Worm (Caenorhabditis elegans) whole organism, late embryonic: ENCODE measurements around the gene str-231.
A peak's percentile ranks its signal among the peaks of the same experiment; 100 is the strongest.

Experiments
- F13H6.1 ChIP-seq: sonication (generic microtip); optimal IDR thresholded peaks from 2 replicates; lab custom pipeline; 2016; ENCODE audit warnings: missing genetic modification characterization, missing compliant biosample characterization
- K02D7.2 ChIP-seq: sonication (generic microtip); optimal IDR thresholded peaks from 2 replicates; lab custom pipeline; 2017; ENCODE audit warnings: mild to moderate bottlenecking, missing genetic modification characterization, missing compliant biosample characterization
- T23F11.4 ChIP-seq: fragments of 200-800 bp; sonication (Bioruptor generic); optimal IDR thresholded peaks from 2 replicates; lab custom pipeline; 2018; ENCODE audit warnings: mild to moderate bottlenecking, missing genetic modification characterization, missing compliant biosample characterization
- Y22D7AL.16 ChIP-seq: sonication (generic microtip); optimal IDR thresholded peaks from 2 replicates; lab custom pipeline; 2016; ENCODE audit warnings: missing genetic modification characterization, missing compliant biosample characterization
- ahr-1 ChIP-seq: sonication (generic microtip); optimal IDR thresholded peaks from 2 replicates; lab custom pipeline; 2016; ENCODE audit warnings: missing genetic modification characterization, missing compliant biosample characterization
- ceh-18 ChIP-seq: sonication (generic microtip); optimal IDR thresholded peaks from 2 replicates; lab custom pipeline; 2016; ENCODE audit warnings: missing genetic modification characterization, missing compliant biosample characterization
- ceh-30 ChIP-seq: fragments of 150-350 bp; optimal IDR thresholded peaks from 2 replicates; lab custom pipeline; 2014; ENCODE audit warnings: missing biosample characterization, missing genetic modification characterization
- ceh-31 ChIP-seq: sonication (generic microtip); optimal IDR thresholded peaks from 2 replicates; lab custom pipeline; 2016; ENCODE audit warnings: missing genetic modification characterization, missing compliant biosample characterization
- ceh-45 ChIP-seq: fragments of 200-800 bp; sonication (Bioruptor generic); IDR thresholded peaks from 2 replicates; pipeline ENCODE4 v1.3.6; 2022; ENCODE audit warnings: missing genetic modification reagents, missing genetic modification characterization, missing compliant biosample characterization
- ceh-48 ChIP-seq: sonication (generic microtip); optimal IDR thresholded peaks from 2 replicates; lab custom pipeline; 2016; ENCODE audit warnings: missing genetic modification characterization, inconsistent platforms, missing compliant biosample characterization
- ceh-6 ChIP-seq: fragments of 200-800 bp; sonication (Bioruptor generic); optimal IDR thresholded peaks from 2 replicates; lab custom pipeline; 2018; ENCODE audit warnings: mild to moderate bottlenecking, missing genetic modification characterization, missing compliant biosample characterization
- elt-2 ChIP-seq: sonication (generic microtip); optimal IDR thresholded peaks from 2 replicates; lab custom pipeline; 2016; ENCODE audit warnings: missing genetic modification reagents, missing genetic modification characterization, missing compliant biosample characterization
- elt-4 ChIP-seq: sonication (generic microtip); optimal IDR thresholded peaks from 2 replicates; lab custom pipeline; 2016; ENCODE audit warnings: missing genetic modification characterization, missing compliant biosample characterization
- fax-1 ChIP-seq: sonication (generic microtip); optimal IDR thresholded peaks from 2 replicates; lab custom pipeline; 2016; ENCODE audit warnings: missing genotype, missing genetic modification characterization, missing compliant biosample characterization
- fkh-6 ChIP-seq: sonication (generic microtip); optimal IDR thresholded peaks from 2 replicates; lab custom pipeline; 2016; ENCODE audit warnings: missing genetic modification characterization, missing compliant biosample characterization
- gmeb-2 ChIP-seq: sonication (generic microtip); optimal IDR thresholded peaks from 2 replicates; lab custom pipeline; 2016; ENCODE audit warnings: missing genetic modification characterization, inconsistent platforms, missing compliant biosample characterization
- hlh-6 ChIP-seq: sonication (generic microtip); optimal IDR thresholded peaks from 2 replicates; lab custom pipeline; 2016; ENCODE audit warnings: missing genotype, missing genetic modification characterization, missing compliant biosample characterization
- lim-6 ChIP-seq: sonication (generic microtip); optimal IDR thresholded peaks from 2 replicates; lab custom pipeline; 2016; ENCODE audit warnings: missing genetic modification characterization, missing compliant biosample characterization
- lin-11 ChIP-seq: fragments of 200-800 bp; sonication (Bioruptor generic); optimal IDR thresholded peaks from 2 replicates; lab custom pipeline; 2018; ENCODE audit warnings: mild to moderate bottlenecking, missing genetic modification characterization, missing compliant biosample characterization
- mec-3 ChIP-seq: sonication (generic microtip); optimal IDR thresholded peaks from 2 replicates; lab custom pipeline; 2016; ENCODE audit warnings: borderline replicate concordance, missing genetic modification characterization, missing compliant biosample characterization
- nfya-1 ChIP-seq: sonication (generic microtip); optimal IDR thresholded peaks from 2 replicates; lab custom pipeline; 2017; ENCODE audit warnings: missing genetic modification characterization, mild to moderate bottlenecking, missing compliant biosample characterization, antibody characterized with exemption, moderate library complexity
- odd-2 ChIP-seq: sonication (generic microtip); optimal IDR thresholded peaks from 2 replicates; lab custom pipeline; 2017; ENCODE audit warnings: antibody characterized with exemption, mild to moderate bottlenecking, missing genetic modification characterization, missing compliant biosample characterization
- pat-9 ChIP-seq: fragments of 200-800 bp; sonication (Bioruptor generic); optimal IDR thresholded peaks from 2 replicates; lab custom pipeline; 2018; ENCODE audit warnings: mild to moderate bottlenecking, missing genetic modification characterization, moderate library complexity, missing compliant biosample characterization
- pax-1 ChIP-seq: fragments of 150-350 bp; optimal IDR thresholded peaks from 2 replicates; lab custom pipeline; 2014; ENCODE audit warnings: missing biosample characterization, missing genetic modification characterization
- pha-4 ChIP-seq: fragments of 150-350 bp; optimal IDR thresholded peaks from 2 replicates; lab custom pipeline; 2018; ENCODE audit warnings: missing biosample characterization, missing genetic modification reagents, missing genetic modification characterization
- pqm-1 ChIP-seq: sonication (generic microtip); optimal IDR thresholded peaks from 2 replicates; lab custom pipeline; 2016; ENCODE audit warnings: missing genetic modification characterization, missing compliant biosample characterization
- ref-2 ChIP-seq: sonication (generic microtip); optimal IDR thresholded peaks from 2 replicates; lab custom pipeline; 2016; ENCODE audit warnings: missing genetic modification characterization, missing compliant biosample characterization
- sdc-2 ChIP-seq: sonication (generic microtip); optimal IDR thresholded peaks from 2 replicates; lab custom pipeline; 2016; ENCODE audit warnings: missing genotype, missing genetic modification characterization, missing compliant biosample characterization
- sox-2 ChIP-seq: fragments of 200-800 bp; sonication (Bioruptor generic); IDR thresholded peaks from 2 replicates; pipeline ENCODE4 v1.3.6; 2022; ENCODE audit warnings: missing genetic modification reagents, missing genetic modification characterization, missing compliant biosample characterization
- syd-9 ChIP-seq: sonication (generic microtip); optimal IDR thresholded peaks from 2 replicates; lab custom pipeline; 2016; ENCODE audit warnings: mild to moderate bottlenecking, missing genetic modification characterization, moderate library complexity, missing compliant biosample characterization
- unc-42 ChIP-seq: sonication (generic microtip); optimal IDR thresholded peaks from 2 replicates; lab custom pipeline; 2016; ENCODE audit warnings: missing genotype, missing genetic modification characterization, missing compliant biosample characterization
- unc-55 ChIP-seq: sonication (generic microtip); optimal IDR thresholded peaks from 2 replicates; lab custom pipeline; 2017; ENCODE audit warnings: missing biosample characterization, missing genetic modification reagents, missing genetic modification characterization
- ztf-16 ChIP-seq: sonication (generic microtip); optimal IDR thresholded peaks from 2 replicates; lab custom pipeline; 2017; ENCODE audit warnings: missing genetic modification characterization, missing compliant biosample characterization

The str-231 gene

DNA sequence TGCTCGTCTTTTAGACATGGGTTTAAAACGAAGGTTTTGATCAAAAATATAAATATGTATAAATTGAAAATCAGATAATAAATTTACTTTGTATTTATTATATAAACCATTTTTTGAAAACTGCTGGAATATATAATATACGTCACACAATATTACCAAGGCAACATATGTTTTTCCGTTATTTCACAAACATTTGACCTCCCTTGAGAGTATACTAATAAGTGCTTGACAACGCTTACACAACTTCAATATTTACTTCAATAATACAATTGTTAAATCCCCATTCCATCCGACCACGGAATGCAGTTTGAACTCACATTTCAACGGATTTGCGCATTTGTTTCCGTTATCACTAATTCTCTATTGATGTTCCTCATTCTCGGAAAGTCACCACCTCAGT, 40.1 kb upstream of the str-231 start, which contains the start of gene str-198:
TSS of gene str-198 (plus strand) at position 301 of the 400 bp plus-strand sequence.
- TF ChIP-seq fax-1 (tag; lab: Kevin White, UChicago) = no peak
- no peak for TF ChIP-seq ztf-16 (tag; lab: Kevin White, UChicago)
- no peak for TF ChIP-seq ref-2 (tag; lab: Kevin White, UChicago)

DNA sequence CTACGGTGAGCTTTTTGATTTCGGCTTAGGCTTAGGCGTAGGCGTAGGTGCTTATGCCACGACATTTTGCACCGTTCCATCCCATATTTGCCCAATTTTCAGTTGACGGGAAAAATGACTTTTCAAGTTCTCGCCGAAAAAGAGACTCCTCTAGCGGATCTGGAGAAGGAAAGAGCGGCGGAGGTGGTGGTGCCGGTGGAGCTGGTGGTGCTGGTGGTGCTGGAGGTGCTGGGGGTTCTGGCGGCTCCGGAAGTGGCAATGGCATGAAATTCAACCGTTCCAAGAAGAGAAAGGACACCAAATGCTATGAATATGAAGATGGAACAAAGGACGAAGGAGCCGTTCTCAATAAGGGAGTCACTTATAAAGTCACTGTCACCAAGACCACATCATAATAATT, 39.6 kb upstream of the str-231 start:
- TF ChIP-seq nfya-1 (no peak), ceh-31 (tag; lab: Kevin White, UChicago) (no peak), F13H6.1 (tag; lab: Kevin White, UChicago) (no peak), pax-1 (tag; lab: Kevin White, UChicago) (no peak), lin-11 (tag; lab: Kevin White, UChicago) (no peak), Y22D7AL.16 (tag; lab: Kevin White, UChicago) (no peak)

DNA sequence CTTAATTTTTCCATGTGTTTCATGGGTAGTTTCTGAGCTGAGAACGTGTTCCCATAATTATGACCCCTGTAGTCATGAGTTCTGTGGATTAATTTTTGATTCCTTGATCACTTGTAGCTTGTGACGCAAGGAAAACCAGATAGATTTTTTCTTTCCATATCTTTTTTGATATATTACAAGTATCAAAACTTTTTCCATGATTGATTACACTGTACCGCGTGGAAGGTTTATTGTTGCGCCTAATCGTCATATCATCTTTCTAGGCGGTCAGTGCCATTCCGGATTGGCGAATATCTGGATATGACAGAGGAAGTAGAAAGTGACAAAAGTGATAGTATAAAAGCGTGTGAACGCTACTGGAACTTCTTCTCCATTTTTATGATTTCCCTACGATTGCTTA, 39.2 kb upstream of the str-231 start, which contains the start of gene ZK285.2:
TSS of gene ZK285.2 (plus strand) at position 301 of the 400 bp plus-strand sequence.
- no peak for TF ChIP-seq gmeb-2 (tag; lab: Kevin White, UChicago)
- TF ChIP-seq, all 69 proteins: peak for 0

DNA sequence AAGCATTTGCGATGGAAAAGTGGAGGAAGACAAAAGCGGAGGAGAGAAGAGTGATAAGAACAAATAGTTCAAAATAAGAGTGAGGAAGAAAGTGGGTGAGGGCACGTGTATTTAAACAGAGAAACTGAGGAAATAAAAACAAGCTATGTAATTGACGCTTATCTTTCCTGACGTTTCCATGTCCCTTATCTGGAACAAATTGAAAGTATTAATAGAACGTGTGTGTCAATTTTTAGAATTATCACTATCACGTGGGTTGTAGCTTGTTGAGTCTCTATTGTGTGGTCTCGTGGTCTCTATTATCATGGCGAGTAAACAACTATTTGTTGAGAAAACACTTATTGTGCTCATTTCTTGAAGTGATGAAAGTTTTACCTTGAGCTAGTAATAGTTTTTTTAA, 38.4 kb upstream of the str-231 start, which contains the start of gene T10C6.15:
TSS of gene T10C6.15 (minus strand) at position 104 of the 400 bp plus-strand sequence.
- TF ChIP-seq elt-2 (peak; percentile 75), elt-4 (tag; lab: Kevin White, UChicago) (no peak), pqm-1 (tag; lab: Kevin White, UChicago) (peak; percentile 0)

DNA sequence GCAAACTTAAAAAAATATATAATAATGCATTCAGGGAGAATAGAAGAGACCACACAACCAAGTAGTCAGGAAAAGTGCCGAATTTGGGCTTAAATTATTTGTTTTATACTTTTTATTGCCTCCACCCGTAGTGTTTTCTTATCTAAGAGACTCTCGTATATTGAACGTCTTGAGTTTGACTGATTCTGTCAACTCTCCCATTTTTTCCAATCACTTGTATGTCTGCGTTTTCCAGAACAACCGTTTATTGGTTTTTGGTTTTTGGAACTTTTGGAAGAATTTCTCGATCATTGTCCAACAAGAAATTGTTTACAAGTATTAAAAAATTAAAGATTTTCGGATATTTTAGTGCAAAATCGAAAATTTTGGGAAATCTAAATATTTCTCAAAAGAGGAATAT, 36.3 kb upstream of the str-231 start:
- TF ChIP-seq unc-42 = no peak
- no peak for TF ChIP-seq mec-3
- TF ChIP-seq odd-2 (tag; lab: Kevin White, UChicago) = no peak
- TF ChIP-seq pha-4 = no peak
- TF ChIP-seq sox-2 (GFP tag; lab: Robert Waterston, UW) = no peak
- TF ChIP-seq syd-9 = no peak

DNA sequence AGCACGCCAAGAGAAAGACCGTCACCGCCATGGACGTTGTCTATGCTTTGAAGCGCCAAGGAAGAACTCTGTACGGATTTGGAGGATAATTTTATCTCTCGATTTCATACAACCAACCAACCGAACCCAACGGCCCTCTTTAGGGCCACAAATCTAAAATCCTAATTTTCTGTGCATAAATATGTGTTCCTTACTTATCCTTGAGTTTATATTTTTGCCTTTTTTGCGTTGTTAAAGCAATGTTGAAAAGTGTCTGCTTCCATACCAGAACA, 35.3 kb upstream of the str-231 start:
- TF ChIP-seq ahr-1 (tag; lab: Kevin White, UChicago) (no peak), ceh-6 (no peak), ceh-48 (no peak), sdc-2 (tag; lab: Kevin White, UChicago) (no peak), F13H6.1 (tag; lab: Kevin White, UChicago) (no peak), ceh-30 (tag; lab: Kevin White, UChicago) (no peak), lim-6 (tag; lab: Kevin White, UChicago) (no peak), unc-42 (no peak), gmeb-2 (tag; lab: Kevin White, UChicago) (no peak), fkh-6 (tag; lab: Kevin White, UChicago) (no peak), ceh-45 (GFP tag; lab: Robert Waterston, UW) (no peak), syd-9 (no peak), ceh-18 (tag; lab: Kevin White, UChicago) (no peak), hlh-6 (no peak), K02D7.2 (tag; lab: Kevin White, UChicago) (no peak), unc-55 (GFP tag; lab: Kevin White, UChicago) (no peak), pat-9 (tag; lab: Kevin White, UChicago) (no peak), ztf-16 (tag; lab: Kevin White, UChicago) (no peak), sox-2 (GFP tag; lab: Robert Waterston, UW) (no peak), T23F11.4 (GFP tag; lab: Kevin White, UChicago) (no peak)
